Worm (Caenorhabditis elegans): ENCODE measurements around the gene grdn-1.

ce11 chrV:18589585-18589984 lies 3.0 kb upstream of the grdn-1 start:
- TF ChIP-seq ztf-11 (tag; optimal IDR thresholded peaks at IDR 0.05) (no peak), unc-130 (tag; optimal IDR thresholded peaks at IDR 0.05) (no peak)

Measured in whole organism, L1 larva.